Fruit fly (Drosophila melanogaster) whole organism, embryonic: ENCODE data around the gene yellow-e2.

Experiments
- Adf1 ChIP-seq: fragments of 200-800 bp; sonication (Bioruptor generic); IDR thresholded peaks from 2 replicates; pipeline ENCODE4 v1.3.6; 2022; ENCODE audit warnings: missing biosample characterization, missing genetic modification characterization
- Aef1 ChIP-seq: fragments of 200-800 bp; sonication (Bioruptor generic); IDR thresholded peaks from 3 replicates; pipeline ENCODE4 v1.3.6; 2022; ENCODE audit warnings: missing biosample characterization, missing genetic modification characterization
- Asciz ChIP-seq: fragments of 200-800 bp; sonication (Bioruptor generic); optimal IDR thresholded peaks from 2 replicates; lab custom pipeline; 2017; ENCODE audit warnings: missing biosample characterization, mild to moderate bottlenecking, missing genetic modification characterization, missing genetic modification reagents
- Atf3 ChIP-seq: fragments of 200-800 bp; sonication (Bioruptor generic); optimal IDR thresholded peaks from 3 replicates; lab custom pipeline; 2016; ENCODE audit warnings: missing biosample characterization, missing genetic modification characterization
- Awh ChIP-seq: fragments of 200-800 bp; sonication (Bioruptor generic); IDR thresholded peaks from 2 replicates; pipeline ENCODE4, ENCODE4 v1.3.6; 2022; ENCODE audit warnings: missing biosample characterization, missing genetic modification characterization
- CG10274 ChIP-seq: fragments of 200-800 bp; sonication (Bioruptor generic); optimal IDR thresholded peaks from 3 replicates; lab custom pipeline; 2017; ENCODE audit warnings: missing biosample characterization, mild to moderate bottlenecking, missing genetic modification characterization
- CG10654 ChIP-seq: fragments of 200-800 bp; sonication (Bioruptor generic); optimal IDR thresholded peaks from 2 replicates; lab custom pipeline; 2016; ENCODE audit warnings: missing biosample characterization, missing genetic modification characterization
- CG11560 ChIP-seq: fragments of 200-800 bp; sonication (Bioruptor generic); IDR thresholded peaks from 3 replicates; pipeline ENCODE4 v1.3.6; 2022; ENCODE audit warnings: missing biosample characterization, missing genetic modification characterization
- CG12299 ChIP-seq: fragments of 200-800 bp; sonication (Bioruptor generic); optimal IDR thresholded peaks from 2 replicates; lab custom pipeline; 2018; ENCODE audit warnings: missing biosample characterization, mild to moderate bottlenecking, missing genetic modification characterization
- CG14860 ChIP-seq: fragments of 200-800 bp; sonication (Bioruptor generic); IDR thresholded peaks from 3 replicates; pipeline ENCODE4 v1.3.6; 2022; ENCODE audit warnings: missing biosample characterization, missing genetic modification characterization; ENCODE audit not compliant: partially characterized antibody
- CG1647 ChIP-seq: fragments of 200-800 bp; sonication (Bioruptor generic); optimal IDR thresholded peaks from 3 replicates; lab custom pipeline; 2016; ENCODE audit warnings: missing biosample characterization, missing genetic modification characterization
- CG16813 ChIP-seq: fragments of 200-800 bp; sonication (Bioruptor generic); IDR thresholded peaks from 3 replicates; pipeline ENCODE4 v1.3.6; 2022; ENCODE audit warnings: missing biosample characterization, missing genetic modification characterization; ENCODE audit not compliant: partially characterized antibody
- CG17385 ChIP-seq: fragments of 200-800 bp; sonication (Bioruptor generic); optimal IDR thresholded peaks from 3 replicates; lab custom pipeline; 2018; ENCODE audit warnings: missing biosample characterization, mild to moderate bottlenecking, missing genetic modification characterization
- CG18476 ChIP-seq: fragments of 200-800 bp; sonication (Bioruptor generic); optimal IDR thresholded peaks from 2 replicates; lab custom pipeline; 2016; ENCODE audit warnings: missing biosample characterization, mild to moderate bottlenecking, missing genetic modification characterization
- CG3065 ChIP-seq: fragments of 200-800 bp; sonication (Bioruptor generic); optimal IDR thresholded peaks from 2 replicates; lab custom pipeline; 2016; ENCODE audit warnings: missing biosample characterization, missing genetic modification characterization
- CG31441 ChIP-seq: fragments of 200-800 bp; sonication (Bioruptor generic); IDR thresholded peaks from 2 replicates; pipeline ENCODE4 v1.3.6; 2022; ENCODE audit warnings: missing biosample characterization, missing genetic modification characterization
- CG3407 ChIP-seq: fragments of 200-800 bp; sonication (Bioruptor generic); optimal IDR thresholded peaks from 2 replicates; lab custom pipeline; 2018; ENCODE audit warnings: missing biosample characterization, mild to moderate bottlenecking, missing genetic modification characterization
- CG5953 ChIP-seq: fragments of 200-800 bp; sonication (Bioruptor generic); IDR thresholded peaks from 2 replicates; pipeline ENCODE4 v1.3.6; 2022; ENCODE audit warnings: missing biosample characterization, missing genetic modification characterization
- CG6254 ChIP-seq: fragments of 200-800 bp; sonication (Bioruptor generic); optimal IDR thresholded peaks from 3 replicates; lab custom pipeline; 2017; ENCODE audit warnings: mild to moderate bottlenecking, missing biosample characterization, missing genetic modification reagents, missing genetic modification characterization
- CG6689 ChIP-seq: fragments of 200-800 bp; sonication (Bioruptor generic); IDR thresholded peaks from 2 replicates; pipeline ENCODE4 v1.3.6; 2022; ENCODE audit warnings: missing biosample characterization, missing genetic modification characterization
- CG6813 ChIP-seq: fragments of 200-800 bp; sonication (Bioruptor generic); optimal IDR thresholded peaks from 2 replicates; lab custom pipeline; 2017; ENCODE audit warnings: missing biosample characterization, missing genetic modification characterization, mild to moderate bottlenecking, moderate library complexity, missing genetic modification reagents
- D ChIP-seq, 2 experiments: fragments of 200-800 bp in 1 of 2; fragments of >200 bp in 1 of 2; sonication (Bioruptor generic) in 1 of 2; optimal IDR thresholded peaks; 2 replicates in 1 of 2; 3 replicates in 1 of 2; lab custom pipeline; 2017; ENCODE audit warnings: mild to moderate bottlenecking in 1 of 2, missing biosample characterization in 1 of 2, missing genetic modification characterization in 1 of 2, missing genetic modification reagents in 1 of 2
- Fer1 ChIP-seq: fragments of 200-800 bp; sonication (Bioruptor generic); optimal IDR thresholded peaks from 2 replicates; lab custom pipeline; 2017; ENCODE audit warnings: missing biosample characterization, mild to moderate bottlenecking, missing genetic modification characterization
- Fer2 ChIP-seq: fragments of 200-800 bp; sonication (Bioruptor generic); optimal IDR thresholded peaks from 2 replicates; lab custom pipeline; 2018; ENCODE audit warnings: missing biosample characterization, mild to moderate bottlenecking, missing genetic modification characterization, moderate library complexity
- HLH54F ChIP-seq: fragments of 200-800 bp; sonication (Bioruptor generic); optimal IDR thresholded peaks from 3 replicates; lab custom pipeline; 2016; ENCODE audit warnings: missing biosample characterization, missing genetic modification characterization
- Hey ChIP-seq: fragments of 200-800 bp; sonication (Bioruptor generic); optimal IDR thresholded peaks from 3 replicates; lab custom pipeline; 2018; ENCODE audit warnings: missing biosample characterization, mild to moderate bottlenecking, missing genetic modification characterization
- Med ChIP-seq: fragments of 200-800 bp; sonication (Bioruptor generic); peaks from one replicate; lab custom pipeline; 2016; ENCODE audit warnings: missing biosample characterization, missing genetic modification characterization, mild to moderate bottlenecking, inconsistent platforms, moderate library complexity
- Nf-YA ChIP-seq: fragments of 200-800 bp; sonication (Bioruptor generic); IDR thresholded peaks from 2 replicates; pipeline ENCODE4 v1.3.6; 2022; ENCODE audit warnings: missing biosample characterization, missing genetic modification characterization
- Pdp1 ChIP-seq, 2 experiments: fragments of 200-800 bp; sonication (Bioruptor generic); optimal IDR thresholded peaks; 3 replicates each; lab custom pipeline; 2016; ENCODE audit warnings: missing biosample characterization in 2 of 2, missing genetic modification characterization in 2 of 2, mild to moderate bottlenecking in 1 of 2, moderate library complexity in 1 of 2
- TFAM ChIP-seq: fragments of 200-800 bp; sonication (Bioruptor generic); optimal IDR thresholded peaks from 2 replicates; lab custom pipeline; 2017; ENCODE audit warnings: missing biosample characterization, missing genetic modification characterization, inconsistent platforms
- Usf ChIP-seq: fragments of 200-800 bp; sonication (Bioruptor generic); optimal IDR thresholded peaks from 2 replicates; lab custom pipeline; 2017; ENCODE audit warnings: missing genotype, missing biosample characterization, missing genetic modification characterization
- ato ChIP-seq: fragments of 200-800 bp; sonication (Bioruptor generic); IDR thresholded peaks from 2 replicates; pipeline ENCODE4 v1.3.6; 2022; ENCODE audit warnings: missing biosample characterization, missing genetic modification characterization; ENCODE audit not compliant: partially characterized antibody
- bcd ChIP-seq: fragments of 200-800 bp; sonication (Bioruptor generic); optimal IDR thresholded peaks from 2 replicates; lab custom pipeline; 2017; ENCODE audit warnings: missing biosample characterization, mild to moderate bottlenecking, missing genetic modification characterization
- cato ChIP-seq: fragments of 200-800 bp; sonication (Bioruptor generic); optimal IDR thresholded peaks from 2 replicates; lab custom pipeline; 2016; ENCODE audit warnings: missing biosample characterization, missing genetic modification characterization, borderline replicate concordance
- ci ChIP-seq: fragments of 200-800 bp; sonication (Bioruptor generic); IDR thresholded peaks from 3 replicates; pipeline ENCODE4 v1.3.6; 2022; ENCODE audit warnings: missing biosample characterization, missing genetic modification characterization
- cwo ChIP-seq: fragments of 200-800 bp; sonication (Bioruptor generic); optimal IDR thresholded peaks from 3 replicates; lab custom pipeline; 2017; ENCODE audit warnings: missing biosample characterization, missing genetic modification characterization, mild to moderate bottlenecking, moderate library complexity, missing genetic modification reagents
- dimm ChIP-seq: fragments of 200-800 bp; sonication (Bioruptor generic); IDR thresholded peaks from 2 replicates; pipeline ENCODE4 v1.3.6; 2022; ENCODE audit warnings: missing biosample characterization, missing genetic modification characterization
- dm ChIP-seq: fragments of 200-800 bp; sonication (Bioruptor generic); optimal IDR thresholded peaks from 3 replicates; lab custom pipeline; 2016; ENCODE audit warnings: missing biosample characterization, missing genetic modification characterization
- dysf ChIP-seq: fragments of 200-800 bp; sonication (Bioruptor generic); IDR thresholded peaks from 3 replicates; pipeline ENCODE4 v1.3.6; 2022; ENCODE audit warnings: missing biosample characterization, missing genetic modification characterization
- exex ChIP-seq: fragments of 200-800 bp; sonication (Bioruptor generic); optimal IDR thresholded peaks from 4 replicates; lab custom pipeline; 2018; ENCODE audit warnings: missing biosample characterization, mild to moderate bottlenecking, missing genetic modification characterization, moderate library complexity
- gsb ChIP-seq: fragments of 200-800 bp; sonication (Bioruptor generic); IDR thresholded peaks from 2 replicates; pipeline ENCODE4 v1.3.6; 2022; ENCODE audit warnings: missing biosample characterization, missing genetic modification characterization
- ind ChIP-seq: fragments of 200-800 bp; sonication (Bioruptor generic); optimal IDR thresholded peaks from 3 replicates; lab custom pipeline; 2016; ENCODE audit warnings: missing biosample characterization, missing genetic modification characterization
- nmo ChIP-seq: fragments of 200-800 bp; sonication (Bioruptor generic); optimal IDR thresholded peaks from 2 replicates; lab custom pipeline; 2018; ENCODE audit warnings: missing biosample characterization, mild to moderate bottlenecking, missing genetic modification characterization, moderate library complexity
- pb ChIP-seq: fragments of 200-800 bp; sonication (Bioruptor generic); optimal IDR thresholded peaks from 3 replicates; lab custom pipeline; 2016; ENCODE audit warnings: missing biosample characterization, missing genetic modification characterization
- phol ChIP-seq: fragments of 200-800 bp; sonication (Bioruptor generic); optimal IDR thresholded peaks from 3 replicates; lab custom pipeline; 2018; ENCODE audit warnings: missing biosample characterization, mild to moderate bottlenecking, missing genetic modification characterization, moderate library complexity
- pita ChIP-seq: fragments of 200-800 bp; sonication (Bioruptor generic); optimal IDR thresholded peaks from 2 replicates; lab custom pipeline; 2017; ENCODE audit warnings: missing biosample characterization, mild to moderate bottlenecking, missing genetic modification characterization
- ro ChIP-seq: fragments of 200-800 bp; sonication (Bioruptor generic); IDR thresholded peaks from 2 replicates; pipeline ENCODE4 v1.3.6; 2022; ENCODE audit warnings: missing biosample characterization, missing genetic modification characterization
- sim ChIP-seq: fragments of 200-800 bp; sonication (Bioruptor generic); IDR thresholded peaks from 2 replicates; pipeline ENCODE4 v1.3.6; 2022; ENCODE audit warnings: missing biosample characterization, missing genetic modification characterization
- sima ChIP-seq: fragments of 200-800 bp; sonication (Bioruptor generic); optimal IDR thresholded peaks from 2 replicates; lab custom pipeline; 2016; ENCODE audit warnings: missing biosample characterization, missing genetic modification characterization
- zf30C ChIP-seq: fragments of 200-800 bp; sonication (Bioruptor generic); optimal IDR thresholded peaks from 3 replicates; lab custom pipeline; 2018; ENCODE audit warnings: missing biosample characterization, mild to moderate bottlenecking, missing genetic modification characterization

The yellow-e2 gene

dm6 chr3R:13425470-13426033 lies 18.8 kb upstream of the yellow-e2 start, which contains the start of gene Act87E (continued):
- no peak for TF ChIP-seq CG5953 (GFP tag; lab: Robert Waterston, UW)
- TF ChIP-seq zf30C (GFP tag; lab: Kevin White, UChicago) = peak; percentile 80
- TF ChIP-seq CG18476 (GFP tag; lab: Kevin White, UChicago) = no peak
- TF ChIP-seq Fer1 (GFP tag; lab: Kevin White, UChicago) = no peak
- no peak for TF ChIP-seq D (optimal IDR thresholded peaks at IDR 0.05; lab: Kevin White, UChicago)
- peak; percentile 67 for TF ChIP-seq D (GFP tag; optimal IDR thresholded peaks at IDR 0.05; lab: Kevin White, UChicago)
- peak; percentile 63 for TF ChIP-seq bcd
- TF ChIP-seq CG11560 = no peak
- peak; percentile 83 for TF ChIP-seq nmo
- no peak for TF ChIP-seq pb (GFP tag; lab: Kevin White, UChicago)
- TF ChIP-seq Awh = no peak
- TF ChIP-seq pita (GFP tag; lab: Kevin White, UChicago) = no peak
- TF ChIP-seq sima (GFP tag; lab: Kevin White, UChicago) = no peak
- TF ChIP-seq Adf1 (GFP tag; lab: Robert Waterston, UW) = no peak
- TF ChIP-seq Asciz = peak; percentile 60
- TF ChIP-seq dimm = no peak
- TF ChIP-seq CG6254 (GFP tag; lab: Kevin White, UChicago) = peak; percentile 65
- no peak for TF ChIP-seq Hey (tag; lab: Kevin White, UChicago)
- TF ChIP-seq dysf (GFP tag; lab: Robert Waterston, UW) = peak; percentile 65; the same call in 2 of the 3 replicates
- TF ChIP-seq Fer2 (tag; lab: Kevin White, UChicago) = peak; percentile 12
- no peak for TF ChIP-seq ato (GFP tag; lab: Robert Waterston, UW)
- 0 out of 2 replicates have a peak, but pooled peaks have one; percentile 5 for TF ChIP-seq Nf-YA (GFP tag; lab: Robert Waterston, UW)
- peak; percentile 17 for TF ChIP-seq cato (GFP tag; lab: Kevin White, UChicago)
- TF ChIP-seq CG17385 (GFP tag; lab: Kevin White, UChicago) = peak; percentile 54
- no peak for TF ChIP-seq CG1647
- TF ChIP-seq CG31441 (GFP tag; lab: Robert Waterston, UW) = peak; percentile 89
- no peak for TF ChIP-seq CG12299 (tag; lab: Kevin White, UChicago)
- no peak for TF ChIP-seq gsb (GFP tag; lab: Robert Waterston, UW)
- TF ChIP-seq Aef1 = 0 out of 3 replicates have a peak, but pooled peaks have one; percentile 30
- TF ChIP-seq Atf3 = no peak
- TF ChIP-seq cwo = peak; percentile 39
- TF ChIP-seq CG14860 = no peak
- TF ChIP-seq CG6813 (GFP tag; lab: Kevin White, UChicago) = no peak
- TF ChIP-seq exex = no peak
- TF ChIP-seq CG3407 (GFP tag; lab: Kevin White, UChicago) = peak; percentile 54
- TF ChIP-seq TFAM (GFP tag; lab: Kevin White, UChicago) = no peak
- no peak for TF ChIP-seq Pdp1 (GFP tag; optimal IDR thresholded peaks at IDR 0.05; lab: Kevin White, UChicago)
- TF ChIP-seq CG10274 = no peak
- peak; percentile 42 for TF ChIP-seq ind (GFP tag; lab: Kevin White, UChicago)
- TF ChIP-seq CG3065 (GFP tag; lab: Kevin White, UChicago) = no peak
- peak; percentile 86 for TF ChIP-seq phol (tag; lab: Kevin White, UChicago)
- peak; percentile 14 for TF ChIP-seq CG10654 (GFP tag; lab: Kevin White, UChicago)
- no peak for TF ChIP-seq ci (GFP tag; lab: Robert Waterston, UW)
- TF ChIP-seq Usf (GFP tag; lab: Kevin White, UChicago) = peak; percentile 26
- no peak for TF ChIP-seq ro (GFP tag; lab: Robert Waterston, UW)
- peak; percentile 46; the same call in 1 of the 2 replicates for TF ChIP-seq sim (GFP tag; lab: Robert Waterston, UW)
- no peak for TF ChIP-seq CG16813 (GFP tag; lab: Robert Waterston, UW)
- no peak for TF ChIP-seq dm
- no peak for TF ChIP-seq Med (GFP tag; lab: Kevin White, UChicago)
- TF ChIP-seq HLH54F (GFP tag; lab: Kevin White, UChicago) = no peak
- TF ChIP-seq CG6689 (GFP tag; lab: Robert Waterston, UW) = peak; percentile 60; the same call in 1 of the 2 replicates
